Fruit fly (Drosophila melanogaster): ENCODE measurements around the gene rumpel.

dm6 chrX:7422577-7422976 is 4.2 kb downstream of the rumpel start:
- TF ChIP-seq CG12768 (GFP tag; optimal IDR thresholded peaks at IDR 0.05) (no peak), toe (GFP tag; optimal IDR thresholded peaks at IDR 0.05) (no peak), bab1 (GFP tag; optimal IDR thresholded peaks at IDR 0.05) (no peak), CG14711 (tag; optimal IDR thresholded peaks at IDR 0.05) (no peak)
